Fruit fly (Drosophila melanogaster) whole organism, wandering third instar larva: ENCODE data around the gene CG5435.

ENCODE experiments used
- Abd-B ChIP-seq: fragments of >200 bp; optimal IDR thresholded peaks from 2 replicates; lab custom pipeline; 2017; ENCODE audit warnings: missing biosample characterization, missing genetic modification characterization
- CG32264 ChIP-seq: fragments of 200-800 bp; sonication (Bioruptor generic); optimal IDR thresholded peaks from 2 replicates; lab custom pipeline; 2016; ENCODE audit warnings: missing biosample characterization, missing genetic modification characterization
- CG9705 ChIP-seq: fragments of 200-800 bp; sonication (Bioruptor generic); optimal IDR thresholded peaks from 2 replicates; lab custom pipeline; 2018; ENCODE audit warnings: missing biosample characterization, mild to moderate bottlenecking, missing genetic modification characterization
- CrebA ChIP-seq: fragments of 200-800 bp; sonication (Bioruptor generic); optimal IDR thresholded peaks from 2 replicates; lab custom pipeline; 2016; ENCODE audit warnings: missing biosample characterization, mild to moderate bottlenecking, missing genetic modification characterization, borderline replicate concordance
- Dfd ChIP-seq: fragments of >200 bp; optimal IDR thresholded peaks from 2 replicates; lab custom pipeline; 2017; ENCODE audit warnings: missing biosample characterization, missing genetic modification characterization
- Dif ChIP-seq: fragments of 200-275, 200-300 bp; sonication (Bioruptor generic); optimal IDR thresholded peaks from 2 replicates; lab custom pipeline; 2018; ENCODE audit warnings: missing biosample characterization, missing genetic modification characterization; ENCODE audit not compliant: partially characterized antibody
- GATAd ChIP-seq: sonication (Bioruptor generic); optimal IDR thresholded peaks from 2 replicates; lab custom pipeline; 2016; ENCODE audit warnings: missing biosample characterization, missing genetic modification characterization
- HLH106 ChIP-seq: fragments of 200-800 bp; optimal IDR thresholded peaks from 3 replicates; lab custom pipeline; 2019; ENCODE audit warnings: missing biosample characterization, mild to moderate bottlenecking, missing genetic modification characterization, moderate library complexity
- Hnf4 ChIP-seq: fragments of 200-800 bp; sonication (Bioruptor generic); optimal IDR thresholded peaks from 2 replicates; lab custom pipeline; 2016; ENCODE audit warnings: missing biosample characterization, mild to moderate bottlenecking, missing genetic modification characterization
- Hr78 ChIP-seq: fragments of >200 bp; optimal IDR thresholded peaks from 2 replicates; lab custom pipeline; 2017; ENCODE audit warnings: missing biosample characterization, missing genetic modification characterization
- Hr83 ChIP-seq: fragments of 200-300 bp; sonication (Bioruptor generic); optimal IDR thresholded peaks from 2 replicates; lab custom pipeline; 2016; ENCODE audit warnings: missing biosample characterization, mild to moderate bottlenecking, missing genetic modification characterization, moderate library complexity; ENCODE audit not compliant: poor library complexity, severe bottlenecking
- Jra ChIP-seq: sonication (Bioruptor generic); optimal IDR thresholded peaks from 2 replicates; lab custom pipeline; 2016; ENCODE audit warnings: missing biosample characterization, missing genetic modification characterization
- Mio ChIP-seq: sonication (Bioruptor generic); optimal IDR thresholded peaks from 2 replicates; lab custom pipeline; 2016; ENCODE audit warnings: missing biosample characterization, missing genetic modification characterization
- Myc ChIP-seq: fragments of >200 bp; optimal IDR thresholded peaks from 2 replicates; lab custom pipeline; 2017
- N ChIP-seq: fragments of >200 bp; optimal IDR thresholded peaks from 2 replicates; lab custom pipeline; 2018; ENCODE audit warnings: missing biosample characterization, missing external identifiers, missing genetic modification characterization
- OdsH ChIP-seq: fragments of 200-800 bp; sonication (Bioruptor generic); optimal IDR thresholded peaks from 2 replicates; lab custom pipeline; 2016; ENCODE audit warnings: missing biosample characterization, mild to moderate bottlenecking, missing genetic modification characterization
- Rel ChIP-seq, 2 experiments: fragments of 200-800 bp; sonication (Bioruptor generic) in 1 of 2; optimal IDR thresholded peaks; 2 replicates in 1 of 2; 3 replicates in 1 of 2; lab custom pipeline; 2016 to 2019; ENCODE audit warnings: mild to moderate bottlenecking in 2 of 2, missing biosample characterization in 2 of 2, missing genetic modification characterization in 2 of 2, moderate library complexity in 1 of 2
- Vsx2 ChIP-seq: fragments of 200-300, 225-300 bp; sonication (Bioruptor generic); optimal IDR thresholded peaks from 2 replicates; lab custom pipeline; 2018; ENCODE audit warnings: missing biosample characterization, missing genetic modification characterization; ENCODE audit not compliant: partially characterized antibody
- br ChIP-seq: fragments of 200-800 bp; sonication (Bioruptor generic); optimal IDR thresholded peaks from 2 replicates; lab custom pipeline; 2016; ENCODE audit warnings: missing biosample characterization, missing genetic modification characterization
- brk ChIP-seq: fragments of 200-800 bp; sonication (Bioruptor generic); optimal IDR thresholded peaks from 2 replicates; lab custom pipeline; 2016; ENCODE audit warnings: missing biosample characterization, mild to moderate bottlenecking, missing genetic modification characterization
- dl ChIP-seq, 2 experiments: fragments of 175-275, 200-275 bp in 1 of 2; fragments of 200-275 bp in 1 of 2; sonication (Bioruptor generic); optimal IDR thresholded peaks; lab custom pipeline; 2018; ENCODE audit warnings: mild to moderate bottlenecking in 2 of 2, missing biosample characterization in 2 of 2, missing genetic modification characterization in 2 of 2, moderate library complexity in 2 of 2; ENCODE audit not compliant: partially characterized antibody in 2 of 2, insufficient read depth in 1 of 2
- dmrt93B ChIP-seq: fragments of 200-800 bp; sonication (Bioruptor generic); optimal IDR thresholded peaks from 2 replicates; lab custom pipeline; 2018; ENCODE audit warnings: missing biosample characterization, mild to moderate bottlenecking, missing genetic modification characterization
- dsf ChIP-seq: sonication (Bioruptor generic); optimal IDR thresholded peaks from 2 replicates; lab custom pipeline; 2016; ENCODE audit warnings: missing biosample characterization, missing genetic modification characterization, borderline replicate concordance
- ey ChIP-seq: fragments of 200-800 bp; sonication (Bioruptor generic); optimal IDR thresholded peaks from 2 replicates; lab custom pipeline; 2016; ENCODE audit warnings: missing biosample characterization, missing genetic modification characterization
- foxo ChIP-seq, 2 experiments: fragments of 200-800 bp; sonication (Bioruptor generic); optimal IDR thresholded peaks; 2 replicates in 1 of 2; 3 replicates in 1 of 2; lab custom pipeline; 2016 to 2017; ENCODE audit warnings: missing biosample characterization in 2 of 2, missing genetic modification characterization in 2 of 2
- fru ChIP-seq: fragments of 200-800 bp; sonication (Bioruptor generic); optimal IDR thresholded peaks from 3 replicates; lab custom pipeline; 2016; ENCODE audit warnings: missing biosample characterization, mild to moderate bottlenecking, missing genetic modification characterization
- h ChIP-seq: fragments of 200-800 bp; sonication (Bioruptor generic); optimal IDR thresholded peaks from 3 replicates; lab custom pipeline; 2016; ENCODE audit warnings: missing biosample characterization, mild to moderate bottlenecking, missing genetic modification characterization
- jim ChIP-seq: fragments of 175-275, 200-325 bp; sonication (Bioruptor generic); optimal IDR thresholded peaks from 2 replicates; lab custom pipeline; 2016; ENCODE audit warnings: missing biosample characterization, mild to moderate bottlenecking, missing genetic modification characterization
- lola ChIP-seq: fragments of >200 bp; optimal IDR thresholded peaks from 2 replicates; lab custom pipeline; 2017; ENCODE audit warnings: missing biosample characterization, missing genetic modification characterization
- pan ChIP-seq: fragments of >200 bp; optimal IDR thresholded peaks from 2 replicates; lab custom pipeline; 2017
- psq ChIP-seq: fragments of 200-800 bp; sonication (Bioruptor generic); optimal IDR thresholded peaks from 3 replicates; lab custom pipeline; 2017; ENCODE audit warnings: missing biosample characterization, mild to moderate bottlenecking, missing genetic modification characterization, moderate library complexity
- rgr ChIP-seq: fragments of 200-800 bp; sonication (Bioruptor generic); optimal IDR thresholded peaks from 3 replicates; lab custom pipeline; 2016; ENCODE audit warnings: missing biosample characterization, mild to moderate bottlenecking, missing genetic modification characterization
- sage ChIP-seq: fragments of 200-800 bp; sonication (Bioruptor generic); optimal IDR thresholded peaks from 2 replicates; lab custom pipeline; 2016; ENCODE audit warnings: missing biosample characterization, mild to moderate bottlenecking, missing genetic modification characterization
- sv ChIP-seq: fragments of 200-800 bp; sonication (Bioruptor generic); optimal IDR thresholded peaks from 3 replicates; lab custom pipeline; 2016; ENCODE audit warnings: missing biosample characterization, missing genetic modification characterization
- tai ChIP-seq: sonication (Bioruptor generic); optimal IDR thresholded peaks from 2 replicates; lab custom pipeline; 2016; ENCODE audit warnings: missing biosample characterization, missing genetic modification characterization
- usp ChIP-seq: fragments of >200 bp; optimal IDR thresholded peaks from 2 replicates; lab custom pipeline; 2017; ENCODE audit warnings: missing biosample characterization, missing genetic modification characterization
- woc ChIP-seq: sonication (Bioruptor generic); optimal IDR thresholded peaks from 2 replicates; lab custom pipeline; 2016; ENCODE audit warnings: missing biosample characterization, mild to moderate bottlenecking, missing genetic modification characterization

CG5435 gene

DNA sequence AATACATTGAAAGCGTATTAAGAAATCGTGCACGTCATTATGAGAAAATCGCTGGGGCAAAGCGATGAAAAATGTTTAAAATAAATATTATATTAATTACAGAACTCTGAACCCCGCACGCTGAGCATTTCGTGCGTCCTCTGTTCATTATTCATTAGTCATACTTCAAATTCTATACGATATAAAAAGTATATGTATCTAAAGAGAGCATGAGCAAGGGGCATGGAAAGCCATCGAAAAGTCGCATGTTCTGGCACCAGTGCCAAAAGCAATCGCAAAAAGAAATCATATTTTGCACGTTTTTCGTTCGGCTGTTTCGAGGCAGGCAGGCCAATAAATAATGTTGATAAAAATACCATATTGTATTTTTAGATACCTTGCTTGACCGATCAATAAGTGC is 28.5 kb upstream of the CG5435 start:
- TF ChIP-seq sage (GFP tag; lab: Kevin White, UChicago) (peak; percentile 32), usp (GFP tag; lab: Kevin White, UChicago) (no peak), rgr (GFP tag; lab: Kevin White, UChicago) (no peak)

DNA sequence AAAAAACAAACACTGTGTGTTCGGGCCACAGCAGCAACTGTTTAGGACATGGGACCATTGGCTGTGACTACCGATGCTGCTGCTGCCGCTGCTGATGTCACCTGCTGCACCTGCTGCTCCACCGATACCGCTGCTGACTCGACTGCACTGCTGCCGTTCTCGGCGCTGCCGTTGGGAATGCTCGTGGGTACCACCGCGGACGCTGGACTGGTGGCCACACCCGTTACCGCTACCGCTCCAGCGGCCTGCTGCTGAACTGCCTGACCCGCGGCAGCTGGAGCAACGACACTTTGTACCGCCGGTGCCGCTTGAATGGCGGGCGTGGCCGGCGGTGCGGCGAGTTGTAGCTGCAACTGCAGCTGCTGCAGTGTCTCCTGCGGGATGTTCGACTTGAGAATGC is 27.0 kb upstream of the CG5435 start:
- TF ChIP-seq HLH106 (tag; lab: Kevin White, UChicago) (no peak), psq (no peak), usp (GFP tag; lab: Kevin White, UChicago) (no peak), Abd-B (GFP tag; lab: Kevin White, UChicago) (no peak), lola (GFP tag; lab: Kevin White, UChicago) (no peak), ey (GFP tag; lab: Kevin White, UChicago) (no peak), Hnf4 (no peak), dsf (no peak)

DNA sequence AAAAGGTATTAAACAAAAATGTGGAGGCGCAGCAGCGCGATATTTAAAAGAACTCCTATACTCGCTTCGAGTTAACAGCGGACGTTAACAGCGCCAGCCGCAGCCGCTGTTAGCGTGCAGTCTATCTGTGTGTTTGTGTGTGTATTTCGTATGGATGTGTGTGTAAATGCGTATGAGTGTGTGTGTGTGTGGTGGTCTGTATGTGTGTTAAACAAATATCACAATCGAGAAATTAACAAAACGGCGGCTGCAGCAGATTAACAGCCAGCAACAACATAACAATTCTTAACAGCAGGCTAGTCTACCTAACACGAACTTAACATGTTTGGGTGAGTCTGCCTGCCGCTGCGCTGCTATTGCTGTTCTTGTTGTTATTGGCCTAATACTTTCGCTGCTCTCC is 26.5 kb upstream of the CG5435 start:
- TF ChIP-seq CrebA (GFP tag; lab: Kevin White, UChicago) (no peak), rgr (GFP tag; lab: Kevin White, UChicago) (peak; percentile 28), brk (GFP tag; lab: Kevin White, UChicago) (no peak), Hr83 (GFP tag; lab: Kevin White, UChicago) (peak; percentile 5), CG32264 (GFP tag; lab: Kevin White, UChicago) (peak; percentile 6)

DNA sequence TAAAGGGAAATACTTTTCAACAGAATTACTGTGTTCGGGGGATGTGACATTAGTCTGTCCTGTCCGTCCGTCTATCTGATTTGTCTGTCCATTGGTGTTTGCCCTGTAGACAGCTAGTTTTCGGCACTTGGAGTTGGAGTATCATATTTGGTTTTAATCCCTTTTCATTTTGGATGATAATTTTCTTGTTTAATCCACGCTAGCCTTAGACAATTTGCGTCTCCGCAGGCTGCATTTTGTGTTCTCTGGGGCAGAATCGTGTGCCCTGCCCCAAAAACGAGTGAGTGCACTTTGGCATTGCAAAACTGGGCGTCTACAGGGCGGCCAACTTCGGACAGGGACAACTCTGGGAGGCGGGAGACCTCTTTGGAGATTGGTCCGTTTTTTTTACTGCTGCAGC is 25.1 kb upstream of the CG5435 start:
- TF ChIP-seq sage (GFP tag; lab: Kevin White, UChicago), result no peak
- no peak for TF ChIP-seq HLH106 (tag; lab: Kevin White, UChicago)
- no peak for TF ChIP-seq Jra (GFP tag; lab: Kevin White, UChicago)
- TF ChIP-seq tai (GFP tag; lab: Kevin White, UChicago), result no peak
- no peak for TF ChIP-seq woc (GFP tag; lab: Kevin White, UChicago)
- no peak for TF ChIP-seq CrebA (GFP tag; lab: Kevin White, UChicago)
- TF ChIP-seq h (GFP tag; lab: Kevin White, UChicago), result no peak
- no peak for TF ChIP-seq jim (GFP tag; lab: Kevin White, UChicago)
- no peak for TF ChIP-seq psq
- no peak for TF ChIP-seq Hnf4
- no peak for TF ChIP-seq pan (lab: Kevin White, UChicago)
- no peak for TF ChIP-seq rgr (GFP tag; lab: Kevin White, UChicago)
- no peak for TF ChIP-seq foxo (GFP tag; optimal IDR thresholded peaks at IDR 0.05; lab: Kevin White, UChicago)
- TF ChIP-seq lola (GFP tag; lab: Kevin White, UChicago), result no peak
- no peak for TF ChIP-seq usp (GFP tag; lab: Kevin White, UChicago)
- TF ChIP-seq, all 38 proteins: peak for 0

DNA sequence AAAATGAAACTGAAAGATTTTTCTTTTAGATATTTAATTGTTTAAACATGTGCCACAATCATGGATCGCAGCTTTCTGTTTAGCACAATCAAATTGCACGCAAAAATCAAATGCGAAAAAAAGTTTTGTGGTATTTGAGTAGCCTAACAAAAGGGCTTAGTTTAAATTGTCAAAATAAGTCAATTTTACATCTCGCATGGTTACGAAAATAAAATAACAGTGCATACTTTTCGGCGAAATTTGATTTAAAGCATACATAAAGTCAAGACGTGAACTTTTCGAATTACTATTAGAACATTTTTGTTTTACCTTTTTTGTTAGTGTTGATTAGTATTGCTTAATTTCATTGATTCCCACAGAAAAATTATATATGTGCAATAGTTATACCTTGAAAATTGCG is 24.4 kb upstream of the CG5435 start:
- peak; percentile 42 for TF ChIP-seq brk (GFP tag; lab: Kevin White, UChicago)
- TF ChIP-seq tai (GFP tag; lab: Kevin White, UChicago), result no peak
- no peak for TF ChIP-seq rgr (GFP tag; lab: Kevin White, UChicago)
- TF ChIP-seq CG9705 (GFP tag; lab: Kevin White, UChicago), result no peak
- no peak for TF ChIP-seq usp (GFP tag; lab: Kevin White, UChicago)
- TF ChIP-seq fru (GFP tag; lab: Kevin White, UChicago), result no peak
- TF ChIP-seq Dif, result no peak
- no peak for TF ChIP-seq GATAd (GFP tag; lab: Kevin White, UChicago)
- TF ChIP-seq N (GFP tag; lab: Kevin White, UChicago), result peak; percentile 49
- no peak for TF ChIP-seq sv (GFP tag; lab: Kevin White, UChicago)
- no peak for TF ChIP-seq Rel (GFP tag; optimal IDR thresholded peaks at IDR 0.05; lab: Kevin White, UChicago)
- no peak for TF ChIP-seq Rel (tag; optimal IDR thresholded peaks at IDR 0.05; lab: Kevin White, UChicago)
- TF ChIP-seq Jra (GFP tag; lab: Kevin White, UChicago), result no peak
- no peak for TF ChIP-seq CrebA (GFP tag; lab: Kevin White, UChicago)
- peak; percentile 17 for TF ChIP-seq sage (GFP tag; lab: Kevin White, UChicago)
- TF ChIP-seq HLH106 (tag; lab: Kevin White, UChicago), result no peak
- no peak for TF ChIP-seq Mio (GFP tag; lab: Kevin White, UChicago)
- TF ChIP-seq Vsx2 (GFP tag; lab: Kevin White, UChicago), result peak; percentile 76
- no peak for TF ChIP-seq foxo (GFP tag; optimal IDR thresholded peaks at IDR 0.05; lab: Kevin White, UChicago)
- TF ChIP-seq Hr83 (GFP tag; lab: Kevin White, UChicago), result no peak
- TF ChIP-seq Abd-B (GFP tag; lab: Kevin White, UChicago), result no peak
- TF ChIP-seq br (GFP tag; lab: Kevin White, UChicago), result no peak
- TF ChIP-seq Hr78 (GFP tag; lab: Kevin White, UChicago), result no peak
- TF ChIP-seq pan (lab: Kevin White, UChicago), result no peak
- TF ChIP-seq OdsH, result no peak
- peak; percentile 85 for TF ChIP-seq Myc (lab: Kevin White, UChicago)
- TF ChIP-seq woc (GFP tag; lab: Kevin White, UChicago), result peak; percentile 2
- TF ChIP-seq lola (GFP tag; lab: Kevin White, UChicago), result no peak
- TF ChIP-seq ey (GFP tag; lab: Kevin White, UChicago), result no peak
- no peak for TF ChIP-seq Dfd (GFP tag; lab: Kevin White, UChicago)
- no peak for TF ChIP-seq h (GFP tag; lab: Kevin White, UChicago)
- TF ChIP-seq Hnf4, result peak; percentile 15
- TF ChIP-seq dmrt93B (GFP tag; lab: Kevin White, UChicago), result no peak
- no peak for TF ChIP-seq dl (GFP tag; optimal IDR thresholded peaks at IDR 0.05; lab: Kevin White, UChicago; ENCODE audit: insufficient read depth in 1 of 2, partially characterized antibody in 2 of 2)
- TF ChIP-seq jim (GFP tag; lab: Kevin White, UChicago), result no peak
- no peak for TF ChIP-seq CG32264 (GFP tag; lab: Kevin White, UChicago)
